Worm (Caenorhabditis elegans) whole organism, young adult: Measurements from ENCODE around the gene C46F11.5.

Source experiments
- C06A6.2 ChIP-seq: fragments of 200-800 bp; sonication (Bioruptor generic); conservative IDR thresholded peaks from 2 replicates; pipeline ENCODE4 v1.3.6; 2022; ENCODE audit warnings: missing genetic modification characterization, missing compliant biosample characterization
- D2030.7 ChIP-seq: fragments of 200-800 bp; sonication (Bioruptor generic); IDR thresholded peaks from 2 replicates; pipeline ENCODE4 v1.3.6; 2022; ENCODE audit warnings: missing genetic modification reagents, missing genetic modification characterization, missing compliant biosample characterization
- F22D6.2 ChIP-seq: sonication (generic microtip); optimal IDR thresholded peaks from 2 replicates; lab custom pipeline; 2016; ENCODE audit warnings: mild to moderate bottlenecking, missing genetic modification characterization, missing compliant biosample characterization
- F37B4.10 ChIP-seq: fragments of 200-800 bp; sonication (Bioruptor generic); IDR thresholded peaks from 2 replicates; pipeline ENCODE4 v1.3.6; 2022; ENCODE audit warnings: missing genetic modification characterization, missing compliant biosample characterization
- F52B5.7 ChIP-seq: sonication (generic microtip); optimal IDR thresholded peaks from 2 replicates; lab custom pipeline; 2016; ENCODE audit warnings: mild to moderate bottlenecking, missing genetic modification characterization, missing compliant biosample characterization
- F57A8.1 ChIP-seq: fragments of 200-800 bp; sonication (Bioruptor generic); optimal IDR thresholded peaks from 2 replicates; lab custom pipeline; 2018; ENCODE audit warnings: mild to moderate bottlenecking, missing genetic modification characterization, moderate library complexity, missing compliant biosample characterization
- K11D2.4 ChIP-seq: fragments of 200-800 bp; sonication (Bioruptor generic); IDR thresholded peaks from 2 replicates; pipeline ENCODE4 v1.3.6; 2022; ENCODE audit warnings: missing genetic modification reagents, missing genetic modification characterization, missing compliant biosample characterization
- K12H6.12 ChIP-seq: fragments of 200-800 bp; sonication (Bioruptor generic); optimal IDR thresholded peaks from 2 replicates; lab custom pipeline; 2018; ENCODE audit warnings: mild to moderate bottlenecking, missing genetic modification characterization, missing compliant biosample characterization
- T26A5.8 ChIP-seq: sonication (generic microtip); optimal IDR thresholded peaks from 2 replicates; lab custom pipeline; 2016; ENCODE audit warnings: missing genetic modification characterization, missing compliant biosample characterization
- Y56A3A.18 ChIP-seq: fragments of 200-800 bp; sonication (Bioruptor generic); IDR thresholded peaks from 2 replicates; pipeline ENCODE4 v1.3.6; 2022; ENCODE audit warnings: missing genetic modification reagents, missing genetic modification characterization, missing compliant biosample characterization
- athp-1 ChIP-seq: sonication (generic microtip); optimal IDR thresholded peaks from 2 replicates; lab custom pipeline; 2017; ENCODE audit warnings: mild to moderate bottlenecking, missing genetic modification characterization, missing compliant biosample characterization
- attf-5 ChIP-seq: fragments of 200-800 bp; sonication (Bioruptor generic); optimal IDR thresholded peaks from 2 replicates; lab custom pipeline; 2018; ENCODE audit warnings: mild to moderate bottlenecking, missing genetic modification characterization, missing compliant biosample characterization
- cebp-1 ChIP-seq, 2 experiments: fragments of 200-800 bp in 1 of 2; sonication (Bioruptor generic) in 1 of 2; sonication (generic microtip) in 1 of 2; IDR thresholded peaks in 1 of 2; optimal IDR thresholded peaks in 1 of 2; 2 replicates each; pipeline versions ENCODE4 v1.3.6 to Lab custom; 2017 to 2022; ENCODE audit warnings: missing compliant biosample characterization in 2 of 2, missing genetic modification characterization in 2 of 2, mild to moderate bottlenecking in 1 of 2, missing genetic modification reagents in 1 of 2, moderate library complexity in 1 of 2
- ceh-27 ChIP-seq: fragments of 200-800 bp; sonication (Bioruptor generic); optimal IDR thresholded peaks from 2 replicates; lab custom pipeline; 2018; ENCODE audit warnings: mild to moderate bottlenecking, missing genetic modification characterization, moderate library complexity, missing compliant biosample characterization
- dox-1 ChIP-seq: fragments of 200-800 bp; sonication (Bioruptor generic); IDR thresholded peaks from 2 replicates; pipeline ENCODE4 v1.3.6; 2022; ENCODE audit warnings: missing genetic modification reagents, missing genetic modification characterization, missing compliant biosample characterization
- gei-17 ChIP-seq: fragments of 200-800 bp; sonication (Bioruptor generic); optimal IDR thresholded peaks from 2 replicates; lab custom pipeline; 2018; ENCODE audit warnings: mild to moderate bottlenecking, missing genetic modification characterization, missing compliant biosample characterization
- hmg-1.2 ChIP-seq: fragments of 200-800 bp; sonication (Bioruptor generic); IDR thresholded peaks from 2 replicates; pipeline ENCODE4 v1.3.6; 2022; ENCODE audit warnings: missing genetic modification reagents, missing genetic modification characterization, missing compliant biosample characterization
- let-607 ChIP-seq, 2 experiments: fragments of 200-800 bp in 1 of 2; sonication (Bioruptor generic) in 1 of 2; sonication (generic microtip) in 1 of 2; optimal IDR thresholded peaks; 2 replicates each; lab custom pipeline; 2016 to 2018; ENCODE audit warnings: mild to moderate bottlenecking in 2 of 2, missing compliant biosample characterization in 2 of 2, missing genetic modification characterization in 2 of 2, moderate library complexity in 2 of 2, missing genotype in 1 of 2
- lin-26 ChIP-seq: fragments of 200-800 bp; sonication (Bioruptor generic); IDR thresholded peaks from 2 replicates; pipeline ENCODE4 v1.3.6; 2022; ENCODE audit warnings: missing genetic modification reagents, missing genetic modification characterization, missing compliant biosample characterization
- lin-35 ChIP-seq, 3 experiments: fragments of 150-350 bp in 2 of 3; sonication (generic microtip) in 1 of 3; optimal IDR thresholded peaks; 2 replicates each; lab custom pipeline; 2014 to 2018; ENCODE audit warnings: missing biosample characterization in 3 of 3, missing genetic modification characterization in 3 of 3, missing genetic modification reagents in 3 of 3
- lin-40 ChIP-seq: sonication (generic microtip); optimal IDR thresholded peaks from 2 replicates; lab custom pipeline; 2016; ENCODE audit warnings: missing genetic modification characterization, mild to moderate bottlenecking, missing compliant biosample characterization, missing genotype, missing genetic modification reagents
- madf-3 ChIP-seq: fragments of 200-800 bp; sonication (Bioruptor generic); IDR thresholded peaks from 2 replicates; pipeline ENCODE4 v1.3.6; 2022; ENCODE audit warnings: missing genetic modification reagents, missing genetic modification characterization, missing compliant biosample characterization
- mcd-1 ChIP-seq: fragments of 200-800 bp; sonication (Bioruptor generic); IDR thresholded peaks from 2 replicates; pipeline ENCODE4 v1.3.6; 2022; ENCODE audit warnings: missing genetic modification reagents, missing genetic modification characterization, missing compliant biosample characterization
- mxl-1 ChIP-seq: sonication (generic microtip); optimal IDR thresholded peaks from 2 replicates; lab custom pipeline; 2016; ENCODE audit warnings: missing genetic modification characterization, missing compliant biosample characterization
- nfyb-1 ChIP-seq: fragments of 200-800 bp; sonication (Bioruptor generic); IDR thresholded peaks from 2 replicates; pipeline ENCODE4 v1.3.6; 2022; ENCODE audit warnings: missing genetic modification reagents, missing genetic modification characterization, missing compliant biosample characterization
- rcor-1 ChIP-seq: fragments of 200-800 bp; sonication (Bioruptor generic); IDR thresholded peaks from 2 replicates; pipeline ENCODE4 v1.3.6; 2022; ENCODE audit warnings: missing genetic modification reagents, missing genetic modification characterization, missing compliant biosample characterization
- rpc-1 ChIP-seq, 2 experiments: fragments of 150-350 bp in 1 of 2; sonication (generic microtip) in 1 of 2; optimal IDR thresholded peaks; 2 replicates each; lab custom pipeline; 2014 to 2018; ENCODE audit warnings: missing biosample characterization in 1 of 2, missing genetic modification characterization in 1 of 2, missing genetic modification reagents in 1 of 2, missing genotype in 1 of 2
- sptf-2 ChIP-seq: fragments of 200-800 bp; sonication (Bioruptor generic); optimal IDR thresholded peaks from 2 replicates; lab custom pipeline; 2018; ENCODE audit warnings: mild to moderate bottlenecking, missing genetic modification characterization, missing compliant biosample characterization
- xnd-1 ChIP-seq: sonication (generic microtip); optimal IDR thresholded peaks from 2 replicates; lab custom pipeline; 2016; ENCODE audit warnings: missing genotype, missing genetic modification reagents, missing genetic modification characterization, missing compliant biosample characterization
- zfh-2 ChIP-seq: fragments of 200-800 bp; sonication (Bioruptor generic); conservative IDR thresholded peaks from 2 replicates; pipeline ENCODE4 v1.3.6; 2022; ENCODE audit warnings: missing genetic modification reagents, missing genetic modification characterization, missing compliant biosample characterization
- ztf-25 ChIP-seq: fragments of 200-800 bp; sonication (Bioruptor generic); IDR thresholded peaks from 2 replicates; pipeline ENCODE4 v1.3.6; 2022; ENCODE audit warnings: missing genetic modification reagents, missing genetic modification characterization, missing compliant biosample characterization
- ztf-26 ChIP-seq: sonication (generic microtip); optimal IDR thresholded peaks from 2 replicates; lab custom pipeline; 2017; ENCODE audit warnings: missing genetic modification characterization, missing compliant biosample characterization
- ztf-28 ChIP-seq: fragments of 200-800 bp; sonication (Bioruptor generic); IDR thresholded peaks from 2 replicates; pipeline ENCODE4 v1.3.6; 2022; ENCODE audit warnings: missing genetic modification reagents, missing genetic modification characterization, missing compliant biosample characterization
- ztf-6 ChIP-seq: fragments of 200-800 bp; sonication (Bioruptor generic); IDR thresholded peaks from 2 replicates; pipeline ENCODE4 v1.3.6; 2022; ENCODE audit warnings: missing genetic modification reagents, missing genetic modification characterization, missing compliant biosample characterization

Gene C46F11.5

DNA sequence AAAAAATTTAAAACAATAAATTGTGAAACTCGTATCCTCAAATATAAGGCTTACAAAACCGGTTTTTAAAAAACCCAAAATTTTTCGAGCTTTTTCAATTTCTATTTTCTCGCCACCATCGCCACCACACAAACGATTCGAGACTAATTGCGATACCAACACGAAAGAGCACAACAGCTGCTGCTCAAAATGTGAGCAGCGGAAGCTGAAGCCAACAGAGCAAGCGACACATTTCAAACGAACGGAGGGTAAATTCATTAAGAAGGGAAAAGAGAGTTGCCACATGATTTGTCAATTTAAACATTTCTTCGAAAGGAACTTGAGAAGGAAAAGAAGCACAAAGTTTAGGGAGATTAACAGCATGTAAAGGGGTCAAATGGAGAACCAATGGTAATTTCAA, 21.7 kb upstream of the C46F11.5 start:
- TF ChIP-seq mxl-1: no peak
- TF ChIP-seq, all 124 proteins: peak for 0

- peak in 1 of 3 experiments; percentile 59 for TF ChIP-seq lin-35 (GFP tag; optimal IDR thresholded peaks at IDR 0.05; lab: Kevin White, UChicago)
- TF ChIP-seq ztf-28: no peak
- no peak for TF ChIP-seq gei-17 (GFP tag; lab: Kevin White, UChicago)
- TF ChIP-seq mcd-1 (GFP tag; lab: Robert Waterston, UW): peak; percentile 44
- TF ChIP-seq K11D2.4 (GFP tag; lab: Robert Waterston, UW): 0 out of 2 replicates have a peak, but pooled peaks have one; percentile 23
- no peak for TF ChIP-seq F22D6.2 (tag; lab: Kevin White, UChicago)
- TF ChIP-seq D2030.7 (GFP tag; lab: Robert Waterston, UW): no peak
- 0 out of 2 replicates have a peak, but pooled peaks have one; percentile 33 for TF ChIP-seq C06A6.2 (GFP tag; lab: Robert Waterston, UW)
- TF ChIP-seq zfh-2 (GFP tag; lab: Robert Waterston, UW): peak; percentile 49; the same call in 1 of the 2 replicates
- no peak for TF ChIP-seq sptf-2
- peak; percentile 82 for TF ChIP-seq K12H6.12 (tag; lab: Kevin White, UChicago)
- 0 out of 2 replicates have a peak, but pooled peaks have one; percentile 60 for TF ChIP-seq madf-3
- no peak for TF ChIP-seq F52B5.7
- TF ChIP-seq Y56A3A.18 (GFP tag; lab: Robert Waterston, UW): no peak
- peak; percentile 25 for TF ChIP-seq attf-5 (GFP tag; lab: Kevin White, UChicago)
- peak; percentile 66 for TF ChIP-seq ceh-27 (GFP tag; lab: Kevin White, UChicago)
- no peak for TF ChIP-seq dox-1 (GFP tag; lab: Robert Waterston, UW)
- TF ChIP-seq T26A5.8 (tag; lab: Kevin White, UChicago): no peak
- TF ChIP-seq ztf-26 (tag; lab: Kevin White, UChicago): no peak
- peak; percentile 66; the same call in 1 of the 2 replicates for TF ChIP-seq nfyb-1
- TF ChIP-seq cebp-1 (GFP tag; IDR thresholded peaks at IDR 0.05; lab: Robert Waterston, UW): no peak
- TF ChIP-seq cebp-1 (tag; optimal IDR thresholded peaks at IDR 0.05; lab: Kevin White, UChicago): peak; percentile 46
- peak; percentile 70 for TF ChIP-seq lin-40 (tag; lab: Kevin White, UChicago)
- TF ChIP-seq athp-1 (tag; lab: Kevin White, UChicago): no peak
- TF ChIP-seq ztf-25: no peak
- peak; percentile 79 for TF ChIP-seq hmg-1.2 (GFP tag; lab: Robert Waterston, UW)
Observed at ce11 chrIII:3677378-3677777, 20.0 kb upstream of the C46F11.5 start.

- no peak for TF ChIP-seq lin-26 (GFP tag; lab: Robert Waterston, UW)
- no peak for TF ChIP-seq F22D6.2 (tag; lab: Kevin White, UChicago)
- no peak for TF ChIP-seq gei-17 (GFP tag; lab: Kevin White, UChicago)
Observed at ce11 chrIII:3675480-3675879, 18.1 kb upstream of the C46F11.5 start.

- TF ChIP-seq ztf-6 (GFP tag; lab: Robert Waterston, UW): no peak
- TF ChIP-seq xnd-1 (tag; lab: Kevin White, UChicago): no peak
- no peak for TF ChIP-seq K11D2.4 (GFP tag; lab: Robert Waterston, UW)
- no peak for TF ChIP-seq let-607 (tag; optimal IDR thresholded peaks at IDR 0.05; lab: Kevin White, UChicago)
- no peak for TF ChIP-seq rcor-1 (GFP tag; lab: Robert Waterston, UW)
- no peak for TF ChIP-seq ceh-27 (GFP tag; lab: Kevin White, UChicago)
- TF ChIP-seq F37B4.10: no peak
- no peak for TF ChIP-seq rpc-1 (optimal IDR thresholded peaks at IDR 0.05; lab: Kevin White, UChicago)
- no peak for TF ChIP-seq rpc-1 (tag; optimal IDR thresholded peaks at IDR 0.05; lab: Kevin White, UChicago)
- no peak for TF ChIP-seq F57A8.1 (GFP tag; lab: Kevin White, UChicago)
- TF ChIP-seq attf-5 (GFP tag; lab: Kevin White, UChicago): no peak
Observed at ce11 chrIII:3674149-3674548, 16.7 kb upstream of the C46F11.5 start.
